Fruit fly (Drosophila melanogaster) whole organism, embryonic: ENCODE data around the gene CG12477.

ENCODE experiments used
- Aef1 ChIP-seq: fragments of 200-800 bp; sonication (Bioruptor generic); IDR thresholded peaks from 3 replicates; pipeline ENCODE4 v1.3.6; 2022; ENCODE audit warnings: missing biosample characterization, missing genetic modification characterization
- B-H1 ChIP-seq: fragments of 200-800 bp; sonication (Bioruptor generic); IDR thresholded peaks from 3 replicates; pipeline ENCODE4 v1.3.6; 2022; ENCODE audit warnings: missing biosample characterization, missing genetic modification characterization
- Bdp1 ChIP-seq: fragments of 200-800 bp; sonication (Bioruptor generic); optimal IDR thresholded peaks from 3 replicates; lab custom pipeline; 2016; ENCODE audit warnings: missing biosample characterization, missing genetic modification characterization
- CG10431 ChIP-seq: fragments of 200-800 bp; sonication (Bioruptor generic); optimal IDR thresholded peaks from 3 replicates; lab custom pipeline; 2018; ENCODE audit warnings: missing biosample characterization, mild to moderate bottlenecking, missing genetic modification characterization
- CG10543 ChIP-seq: fragments of 200-800 bp; sonication (Bioruptor generic); optimal IDR thresholded peaks from 3 replicates; lab custom pipeline; 2017; ENCODE audit warnings: missing biosample characterization, mild to moderate bottlenecking, missing genetic modification characterization, moderate library complexity
- CG11247 ChIP-seq: fragments of 200-800 bp; sonication (Bioruptor generic); IDR thresholded peaks from 2 replicates; pipeline ENCODE4 v1.3.6; 2022; ENCODE audit warnings: missing biosample characterization, missing genetic modification characterization
- CG11560 ChIP-seq: fragments of 200-800 bp; sonication (Bioruptor generic); IDR thresholded peaks from 3 replicates; pipeline ENCODE4 v1.3.6; 2022; ENCODE audit warnings: missing biosample characterization, missing genetic modification characterization
- CG11695 ChIP-seq: fragments of 200-800 bp; sonication (Bioruptor generic); IDR thresholded peaks from 3 replicates; pipeline ENCODE4 v1.3.6; 2022; ENCODE audit warnings: missing biosample characterization, missing genetic modification characterization
- CG12104 ChIP-seq: fragments of 200-800 bp; sonication (Bioruptor generic); optimal IDR thresholded peaks from 3 replicates; lab custom pipeline; 2016; ENCODE audit warnings: missing biosample characterization, missing genetic modification characterization
- CG12299 ChIP-seq: fragments of 200-800 bp; sonication (Bioruptor generic); optimal IDR thresholded peaks from 2 replicates; lab custom pipeline; 2018; ENCODE audit warnings: missing biosample characterization, mild to moderate bottlenecking, missing genetic modification characterization
- CG12744 ChIP-seq: fragments of 200-800 bp; sonication (Bioruptor generic); optimal IDR thresholded peaks from 2 replicates; lab custom pipeline; 2016; ENCODE audit warnings: missing biosample characterization, missing genetic modification characterization
- CG13123 ChIP-seq: fragments of 200-800 bp; sonication (Bioruptor generic); optimal IDR thresholded peaks from 2 replicates; lab custom pipeline; 2016; ENCODE audit warnings: missing biosample characterization, missing genetic modification characterization
- CG15479 ChIP-seq: fragments of 200-800 bp; sonication (Bioruptor generic); optimal IDR thresholded peaks from 3 replicates; lab custom pipeline; 2019; ENCODE audit warnings: missing biosample characterization, mild to moderate bottlenecking, missing genetic modification characterization, moderate library complexity
- CG16813 ChIP-seq: fragments of 200-800 bp; sonication (Bioruptor generic); IDR thresholded peaks from 3 replicates; pipeline ENCODE4 v1.3.6; 2022; ENCODE audit warnings: missing biosample characterization, missing genetic modification characterization; ENCODE audit not compliant: partially characterized antibody
- CG17612 ChIP-seq: fragments of 200-800 bp; sonication (Bioruptor generic); IDR thresholded peaks from 2 replicates; pipeline ENCODE4 v1.3.6; 2022; ENCODE audit warnings: missing biosample characterization, missing genetic modification characterization
- CG2120 ChIP-seq: fragments of 200-800 bp; sonication (Bioruptor generic); optimal IDR thresholded peaks from 3 replicates; lab custom pipeline; 2016; ENCODE audit warnings: missing biosample characterization, missing genetic modification characterization
- CG3163 ChIP-seq: fragments of 200-800 bp; sonication (Bioruptor generic); optimal IDR thresholded peaks from 3 replicates; lab custom pipeline; 2016; ENCODE audit warnings: missing biosample characterization, missing genetic modification characterization
- CG33213 ChIP-seq: fragments of 200-800 bp; sonication (Bioruptor generic); optimal IDR thresholded peaks from 3 replicates; lab custom pipeline; 2016; ENCODE audit warnings: missing biosample characterization, missing genetic modification characterization
- CG34422 ChIP-seq: fragments of 200-800 bp; sonication (Bioruptor generic); IDR thresholded peaks from 3 replicates; pipeline ENCODE4 v1.3.6; 2022; ENCODE audit warnings: missing biosample characterization, missing genetic modification characterization
- CG4707 ChIP-seq: fragments of 200-800 bp; sonication (Bioruptor generic); optimal IDR thresholded peaks from 2 replicates; lab custom pipeline; 2018; ENCODE audit warnings: missing biosample characterization, mild to moderate bottlenecking, missing genetic modification characterization, moderate library complexity
- CG5180 ChIP-seq: fragments of 200-800 bp; sonication (Bioruptor generic); optimal IDR thresholded peaks from 3 replicates; lab custom pipeline; 2017; ENCODE audit warnings: missing biosample characterization, missing genetic modification characterization, mild to moderate bottlenecking, moderate library complexity, missing genetic modification reagents
- CG6272 ChIP-seq: fragments of 200-800 bp; sonication (Bioruptor generic); IDR thresholded peaks from 2 replicates; pipeline ENCODE4 v1.3.6; 2022; ENCODE audit warnings: missing biosample characterization, missing genetic modification characterization
- CG6791 ChIP-seq: fragments of 200-800 bp; sonication (Bioruptor generic); IDR thresholded peaks from 3 replicates; pipeline ENCODE4 v1.3.6; 2022; ENCODE audit warnings: missing biosample characterization, missing genetic modification characterization; ENCODE audit not compliant: partially characterized antibody
- CG7556 ChIP-seq: fragments of 200-800 bp; sonication (Bioruptor generic); optimal IDR thresholded peaks from 2 replicates; lab custom pipeline; 2017; ENCODE audit warnings: missing biosample characterization, mild to moderate bottlenecking, missing genetic modification characterization
- CG8388 ChIP-seq: fragments of 200-800 bp; sonication (Bioruptor generic); optimal IDR thresholded peaks from 2 replicates; lab custom pipeline; 2019; ENCODE audit warnings: missing biosample characterization, mild to moderate bottlenecking, missing genetic modification characterization, moderate library complexity
- CG9797 ChIP-seq: fragments of 200-800 bp; sonication (Bioruptor generic); optimal IDR thresholded peaks from 3 replicates; lab custom pipeline; 2018; ENCODE audit warnings: missing biosample characterization, mild to moderate bottlenecking, missing genetic modification characterization
- Camta ChIP-seq: fragments of 200-800 bp; sonication (Bioruptor generic); optimal IDR thresholded peaks from 2 replicates; lab custom pipeline; 2016; ENCODE audit warnings: missing biosample characterization, missing genetic modification characterization
- Dfd ChIP-seq, 2 experiments: fragments of >200 bp; optimal IDR thresholded peaks; 2 replicates each; lab custom pipeline; 2017; ENCODE audit warnings: missing biosample characterization in 2 of 2, missing genetic modification characterization in 2 of 2
- GATAe ChIP-seq: fragments of 200-800 bp; sonication (Bioruptor generic); conservative IDR thresholded peaks from 2 replicates; pipeline ENCODE4 v1.3.6; 2022; ENCODE audit warnings: missing biosample characterization, missing genetic modification characterization
- HLH3B ChIP-seq: fragments of 200-800 bp; sonication (Bioruptor generic); IDR thresholded peaks from 2 replicates; pipeline ENCODE4 v1.3.6; 2022; ENCODE audit warnings: missing biosample characterization, missing genetic modification characterization
- Hand ChIP-seq: fragments of 200-800 bp; sonication (Bioruptor generic); optimal IDR thresholded peaks from 2 replicates; lab custom pipeline; 2017; ENCODE audit warnings: mild to moderate bottlenecking, missing biosample characterization, missing genetic modification reagents, missing genetic modification characterization
- Lim3 ChIP-seq: fragments of 200-800 bp; sonication (Bioruptor generic); IDR thresholded peaks from 2 replicates; pipeline ENCODE4 v1.3.6; 2022; ENCODE audit warnings: missing biosample characterization, missing genetic modification characterization
- Mrtf ChIP-seq: fragments of 200-800 bp; sonication (Bioruptor generic); IDR thresholded peaks from 3 replicates; pipeline ENCODE4 v1.3.6; 2022; ENCODE audit warnings: missing biosample characterization, missing genetic modification characterization
- NC2β ChIP-seq: fragments of 200-800 bp; sonication (Bioruptor generic); optimal IDR thresholded peaks from 2 replicates; lab custom pipeline; 2016; ENCODE audit warnings: missing biosample characterization, missing genetic modification characterization
- Opbp ChIP-seq: fragments of 200-800 bp; sonication (Bioruptor generic); IDR thresholded peaks from 3 replicates; pipeline ENCODE4 v1.3.6; 2022; ENCODE audit warnings: missing biosample characterization, missing genetic modification characterization; ENCODE audit not compliant: partially characterized antibody
- Pdp1 ChIP-seq, 2 experiments: fragments of 200-800 bp; sonication (Bioruptor generic); optimal IDR thresholded peaks; 3 replicates each; lab custom pipeline; 2016; ENCODE audit warnings: missing biosample characterization in 2 of 2, missing genetic modification characterization in 2 of 2, mild to moderate bottlenecking in 1 of 2, moderate library complexity in 1 of 2
- Usf ChIP-seq: fragments of 200-800 bp; sonication (Bioruptor generic); optimal IDR thresholded peaks from 2 replicates; lab custom pipeline; 2017; ENCODE audit warnings: missing genotype, missing biosample characterization, missing genetic modification characterization
- YL-1 ChIP-seq: fragments of 200-800 bp; sonication (Bioruptor generic); optimal IDR thresholded peaks from 3 replicates; lab custom pipeline; 2017; ENCODE audit warnings: missing biosample characterization, mild to moderate bottlenecking, missing genetic modification characterization
- bowl ChIP-seq: fragments of 200-800 bp; sonication (Bioruptor generic); IDR thresholded peaks from 2 replicates; pipeline ENCODE4 v1.3.6; 2022; ENCODE audit warnings: missing biosample characterization, missing genetic modification characterization
- dmrt99B ChIP-seq: fragments of 200-800 bp; sonication (Bioruptor generic); optimal IDR thresholded peaks from 2 replicates; lab custom pipeline; 2018; ENCODE audit warnings: missing biosample characterization, mild to moderate bottlenecking, missing genetic modification characterization, moderate library complexity
- eve ChIP-seq, 2 experiments: fragments of >200 bp; optimal IDR thresholded peaks; 2 replicates each; lab custom pipeline; 2017; ENCODE audit warnings: missing biosample characterization in 2 of 2, missing genetic modification characterization in 2 of 2
- gce ChIP-seq: fragments of 200-800 bp; sonication (Bioruptor generic); IDR thresholded peaks from 3 replicates; pipeline ENCODE4 v1.3.6; 2022; ENCODE audit warnings: missing biosample characterization, missing genetic modification characterization
- inv ChIP-seq: fragments of 200-800 bp; sonication (Bioruptor generic); IDR thresholded peaks from 2 replicates; pipeline ENCODE4 v1.3.6; 2022; ENCODE audit warnings: missing biosample characterization, missing genetic modification characterization; ENCODE audit not compliant: partially characterized antibody
- kah ChIP-seq: fragments of 200-800 bp; sonication (Bioruptor generic); optimal IDR thresholded peaks from 2 replicates; lab custom pipeline; 2018; ENCODE audit warnings: missing biosample characterization, mild to moderate bottlenecking, missing genetic modification characterization
- mld ChIP-seq: fragments of 200-800 bp; sonication (Bioruptor generic); IDR thresholded peaks from 3 replicates; pipeline ENCODE4 v1.3.6; 2022; ENCODE audit warnings: missing biosample characterization, missing genetic modification characterization; ENCODE audit not compliant: partially characterized antibody
- p53 ChIP-seq: fragments of 200-800 bp; sonication (Bioruptor generic); optimal IDR thresholded peaks from 2 replicates; lab custom pipeline; 2016; ENCODE audit warnings: missing biosample characterization, missing genetic modification characterization
- pnt ChIP-seq: fragments of 200-800 bp; sonication (Bioruptor generic); optimal IDR thresholded peaks from 3 replicates; lab custom pipeline; 2016; ENCODE audit warnings: missing biosample characterization, missing genetic modification characterization
- sens-2 ChIP-seq: fragments of 200-800 bp; sonication (Bioruptor generic); IDR thresholded peaks from 2 replicates; pipeline ENCODE4 v1.3.6; 2022; ENCODE audit warnings: missing biosample characterization, missing genetic modification characterization
- stc ChIP-seq: fragments of 200-800 bp; sonication (Bioruptor generic); IDR thresholded peaks from 2 replicates; pipeline ENCODE4 v1.3.6; 2022; ENCODE audit warnings: missing biosample characterization, missing genetic modification characterization
- unc-4 ChIP-seq: fragments of 200-800 bp; sonication (Bioruptor generic); IDR thresholded peaks from 2 replicates; pipeline ENCODE4 v1.3.6; 2022; ENCODE audit warnings: missing biosample characterization, missing genetic modification characterization; ENCODE audit not compliant: partially characterized antibody
- wek ChIP-seq: fragments of 200-800 bp; sonication (Bioruptor generic); optimal IDR thresholded peaks from 3 replicates; lab custom pipeline; 2018; ENCODE audit warnings: missing biosample characterization, mild to moderate bottlenecking, missing genetic modification characterization, moderate library complexity

The CG12477 gene

dm6 chr3L:18743679-18744078 lies 20.6 kb upstream of the CG12477 start (continued):
- TF ChIP-seq Opbp (GFP tag; lab: Robert Waterston, UW): 0 out of 3 replicates have a peak, but pooled peaks have one; percentile 21
- no peak for TF ChIP-seq CG10543 (GFP tag; lab: Kevin White, UChicago)
- no peak for TF ChIP-seq YL-1
- TF ChIP-seq dmrt99B: no peak
- no peak for TF ChIP-seq Dfd (GFP tag; optimal IDR thresholded peaks at IDR 0.05; lab: Kevin White, UChicago)
- no peak for TF ChIP-seq CG11560 (tag; lab: Robert Waterston, UW)
- TF ChIP-seq CG11247 (GFP tag; lab: Robert Waterston, UW): no peak
- TF ChIP-seq CG3163 (GFP tag; lab: Kevin White, UChicago): no peak
- no peak for TF ChIP-seq bowl (GFP tag; lab: Robert Waterston, UW)
- peak; percentile 5 for TF ChIP-seq CG8388 (GFP tag; lab: Kevin White, UChicago)
- TF ChIP-seq mld (GFP tag; lab: Robert Waterston, UW): no peak
- no peak for TF ChIP-seq CG9797 (GFP tag; lab: Kevin White, UChicago)
- peak; percentile 12 for TF ChIP-seq Camta (GFP tag; lab: Kevin White, UChicago)
- no peak for TF ChIP-seq Pdp1 (GFP tag; optimal IDR thresholded peaks at IDR 0.05; lab: Kevin White, UChicago)
- TF ChIP-seq HLH3B: 0 out of 2 replicates have a peak, but pooled peaks have one; percentile 7
- TF ChIP-seq CG12744 (GFP tag; lab: Kevin White, UChicago): no peak
- no peak for TF ChIP-seq Hand (GFP tag; lab: Kevin White, UChicago)
- TF ChIP-seq NC2β (GFP tag; lab: Kevin White, UChicago): no peak
- TF ChIP-seq sens-2 (GFP tag; lab: Robert Waterston, UW): no peak
- no peak for TF ChIP-seq Aef1
- no peak for TF ChIP-seq kah (GFP tag; lab: Kevin White, UChicago)
- peak; percentile 84 for TF ChIP-seq wek (GFP tag; lab: Kevin White, UChicago)
- no peak for TF ChIP-seq Bdp1 (GFP tag; lab: Kevin White, UChicago)
- peak; percentile 54 for TF ChIP-seq GATAe (GFP tag; lab: Robert Waterston, UW)
- no peak for TF ChIP-seq CG7556 (GFP tag; lab: Kevin White, UChicago)
- TF ChIP-seq CG2120 (GFP tag; lab: Kevin White, UChicago): no peak
- TF ChIP-seq CG12299 (tag; lab: Kevin White, UChicago): no peak
- no peak for TF ChIP-seq CG12104 (GFP tag; lab: Kevin White, UChicago)
- no peak for TF ChIP-seq CG5180 (GFP tag; lab: Kevin White, UChicago)
- TF ChIP-seq gce (GFP tag; lab: Robert Waterston, UW): no peak
- TF ChIP-seq pnt: no peak
- 0 out of 3 replicates have a peak, but pooled peaks have one; percentile 18 for TF ChIP-seq CG34422 (GFP tag; lab: Robert Waterston, UW)
- no peak for TF ChIP-seq stc (GFP tag; lab: Robert Waterston, UW)
- TF ChIP-seq CG13123 (GFP tag; lab: Kevin White, UChicago): no peak
- no peak for TF ChIP-seq CG11695 (GFP tag; lab: Robert Waterston, UW)
- TF ChIP-seq CG33213: no peak
- peak; percentile 63 for TF ChIP-seq CG16813 (GFP tag; lab: Robert Waterston, UW)
- no peak for TF ChIP-seq CG17612 (GFP tag; lab: Robert Waterston, UW)
- TF ChIP-seq CG4707 (GFP tag; lab: Kevin White, UChicago): no peak
- no peak for TF ChIP-seq Usf (GFP tag; lab: Kevin White, UChicago)
- TF ChIP-seq CG15479: no peak
- no peak for TF ChIP-seq Lim3 (GFP tag; lab: Robert Waterston, UW)
- no peak for TF ChIP-seq eve (GFP tag; optimal IDR thresholded peaks at IDR 0.05; lab: Kevin White, UChicago)
- peak; percentile 45; the same call in 1 of the 3 replicates for TF ChIP-seq CG6791 (GFP tag; lab: Robert Waterston, UW)
- TF ChIP-seq unc-4 (GFP tag; lab: Robert Waterston, UW): no peak
- TF ChIP-seq CG10431 (GFP tag; lab: Kevin White, UChicago): no peak
- TF ChIP-seq inv (GFP tag; lab: Robert Waterston, UW): peak; percentile 49
- TF ChIP-seq Mrtf (GFP tag; lab: Robert Waterston, UW): no peak
- TF ChIP-seq p53 (GFP tag; lab: Kevin White, UChicago): no peak
- no peak for TF ChIP-seq CG6272 (GFP tag; lab: Robert Waterston, UW)
- TF ChIP-seq B-H1 (GFP tag; lab: Robert Waterston, UW): no peak
